Worm (Caenorhabditis elegans) whole organism, L3 larva: ENCODE results near the gene F46C5.9.

Source experiments
- ceh-16 ChIP-seq: sonication (generic microtip); optimal IDR thresholded peaks from 2 replicates; lab custom pipeline; 2017; ENCODE audit warnings: missing biosample characterization, missing genetic modification characterization
- ceh-82 ChIP-seq: fragments of 150-350 bp; optimal IDR thresholded peaks from 2 replicates; lab custom pipeline; 2014; ENCODE audit warnings: missing biosample characterization, missing genetic modification characterization
- nhr-11 ChIP-seq: fragments of 150-350 bp; optimal IDR thresholded peaks from 2 replicates; lab custom pipeline; 2014; ENCODE audit warnings: missing biosample characterization, missing genetic modification characterization
- nhr-76 ChIP-seq: fragments of 150-350 bp; sonication (generic microtip); optimal IDR thresholded peaks from 5 replicates; lab custom pipeline; 2014; ENCODE audit warnings: missing biosample characterization, missing genetic modification characterization
- unc-62 ChIP-seq: fragments of 150-350 bp; sonication (generic microtip); optimal IDR thresholded peaks from 4 replicates; lab custom pipeline; 2014; ENCODE audit warnings: missing biosample characterization, missing genetic modification reagents, missing genetic modification characterization

- TF ChIP-seq nhr-11 (tag; lab: Kevin White, UChicago) = no peak
- TF ChIP-seq nhr-76 = no peak
- TF ChIP-seq ceh-16 = no peak
- no peak for TF ChIP-seq ceh-82 (tag; lab: Kevin White, UChicago)
- TF ChIP-seq unc-62 (GFP tag; lab: Kevin White, UChicago) = no peak
Observed at ce11 chrII:8811825-8812224, 1.3 kb upstream of the F46C5.9 start.
